Fruit fly (Drosophila melanogaster) whole organism, wandering third instar larva: ENCODE data around the gene Uch-L5.

ENCODE experiments used
- Abd-B ChIP-seq: fragments of >200 bp; optimal IDR thresholded peaks from 2 replicates; lab custom pipeline; 2017; ENCODE audit warnings: missing biosample characterization, missing genetic modification characterization
- CG32264 ChIP-seq: fragments of 200-800 bp; sonication (Bioruptor generic); optimal IDR thresholded peaks from 2 replicates; lab custom pipeline; 2016; ENCODE audit warnings: missing biosample characterization, missing genetic modification characterization
- CG9705 ChIP-seq: fragments of 200-800 bp; sonication (Bioruptor generic); optimal IDR thresholded peaks from 2 replicates; lab custom pipeline; 2018; ENCODE audit warnings: missing biosample characterization, mild to moderate bottlenecking, missing genetic modification characterization
- CrebA ChIP-seq: fragments of 200-800 bp; sonication (Bioruptor generic); optimal IDR thresholded peaks from 2 replicates; lab custom pipeline; 2016; ENCODE audit warnings: missing biosample characterization, mild to moderate bottlenecking, missing genetic modification characterization, borderline replicate concordance
- Dfd ChIP-seq: fragments of >200 bp; optimal IDR thresholded peaks from 2 replicates; lab custom pipeline; 2017; ENCODE audit warnings: missing biosample characterization, missing genetic modification characterization
- Dif ChIP-seq: fragments of 200-275, 200-300 bp; sonication (Bioruptor generic); optimal IDR thresholded peaks from 2 replicates; lab custom pipeline; 2018; ENCODE audit warnings: missing biosample characterization, missing genetic modification characterization; ENCODE audit not compliant: partially characterized antibody
- GATAd ChIP-seq: sonication (Bioruptor generic); optimal IDR thresholded peaks from 2 replicates; lab custom pipeline; 2016; ENCODE audit warnings: missing biosample characterization, missing genetic modification characterization
- HLH106 ChIP-seq: fragments of 200-800 bp; optimal IDR thresholded peaks from 3 replicates; lab custom pipeline; 2019; ENCODE audit warnings: missing biosample characterization, mild to moderate bottlenecking, missing genetic modification characterization, moderate library complexity
- Hr78 ChIP-seq: fragments of >200 bp; optimal IDR thresholded peaks from 2 replicates; lab custom pipeline; 2017; ENCODE audit warnings: missing biosample characterization, missing genetic modification characterization
- Jra ChIP-seq: sonication (Bioruptor generic); optimal IDR thresholded peaks from 2 replicates; lab custom pipeline; 2016; ENCODE audit warnings: missing biosample characterization, missing genetic modification characterization
- Mio ChIP-seq: sonication (Bioruptor generic); optimal IDR thresholded peaks from 2 replicates; lab custom pipeline; 2016; ENCODE audit warnings: missing biosample characterization, missing genetic modification characterization
- Myc ChIP-seq: fragments of >200 bp; optimal IDR thresholded peaks from 2 replicates; lab custom pipeline; 2017
- N ChIP-seq: fragments of >200 bp; optimal IDR thresholded peaks from 2 replicates; lab custom pipeline; 2018; ENCODE audit warnings: missing biosample characterization, missing external identifiers, missing genetic modification characterization
- OdsH ChIP-seq: fragments of 200-800 bp; sonication (Bioruptor generic); optimal IDR thresholded peaks from 2 replicates; lab custom pipeline; 2016; ENCODE audit warnings: missing biosample characterization, mild to moderate bottlenecking, missing genetic modification characterization
- Rel ChIP-seq, 2 experiments: fragments of 200-800 bp; sonication (Bioruptor generic) in 1 of 2; optimal IDR thresholded peaks; 2 replicates in 1 of 2; 3 replicates in 1 of 2; lab custom pipeline; 2016 to 2019; ENCODE audit warnings: mild to moderate bottlenecking in 2 of 2, missing biosample characterization in 2 of 2, missing genetic modification characterization in 2 of 2, moderate library complexity in 1 of 2
- Sp1 ChIP-seq: fragments of 200-800 bp; sonication (Bioruptor generic); optimal IDR thresholded peaks from 3 replicates; lab custom pipeline; 2019; ENCODE audit warnings: missing biosample characterization, mild to moderate bottlenecking, missing genetic modification characterization, moderate library complexity
- Vsx2 ChIP-seq: fragments of 200-300, 225-300 bp; sonication (Bioruptor generic); optimal IDR thresholded peaks from 2 replicates; lab custom pipeline; 2018; ENCODE audit warnings: missing biosample characterization, missing genetic modification characterization; ENCODE audit not compliant: partially characterized antibody
- br ChIP-seq: fragments of 200-800 bp; sonication (Bioruptor generic); optimal IDR thresholded peaks from 2 replicates; lab custom pipeline; 2016; ENCODE audit warnings: missing biosample characterization, missing genetic modification characterization
- brk ChIP-seq: fragments of 200-800 bp; sonication (Bioruptor generic); optimal IDR thresholded peaks from 2 replicates; lab custom pipeline; 2016; ENCODE audit warnings: missing biosample characterization, mild to moderate bottlenecking, missing genetic modification characterization
- dl ChIP-seq, 2 experiments: fragments of 175-275, 200-275 bp in 1 of 2; fragments of 200-275 bp in 1 of 2; sonication (Bioruptor generic); optimal IDR thresholded peaks; lab custom pipeline; 2018; ENCODE audit warnings: mild to moderate bottlenecking in 2 of 2, missing biosample characterization in 2 of 2, missing genetic modification characterization in 2 of 2, moderate library complexity in 2 of 2; ENCODE audit not compliant: partially characterized antibody in 2 of 2, insufficient read depth in 1 of 2
- dsf ChIP-seq: sonication (Bioruptor generic); optimal IDR thresholded peaks from 2 replicates; lab custom pipeline; 2016; ENCODE audit warnings: missing biosample characterization, missing genetic modification characterization, borderline replicate concordance
- foxo ChIP-seq, 2 experiments: fragments of 200-800 bp; sonication (Bioruptor generic); optimal IDR thresholded peaks; 2 replicates in 1 of 2; 3 replicates in 1 of 2; lab custom pipeline; 2016 to 2017; ENCODE audit warnings: missing biosample characterization in 2 of 2, missing genetic modification characterization in 2 of 2
- fru ChIP-seq: fragments of 200-800 bp; sonication (Bioruptor generic); optimal IDR thresholded peaks from 3 replicates; lab custom pipeline; 2016; ENCODE audit warnings: missing biosample characterization, mild to moderate bottlenecking, missing genetic modification characterization
- h ChIP-seq: fragments of 200-800 bp; sonication (Bioruptor generic); optimal IDR thresholded peaks from 3 replicates; lab custom pipeline; 2016; ENCODE audit warnings: missing biosample characterization, mild to moderate bottlenecking, missing genetic modification characterization
- lola ChIP-seq: fragments of >200 bp; optimal IDR thresholded peaks from 2 replicates; lab custom pipeline; 2017; ENCODE audit warnings: missing biosample characterization, missing genetic modification characterization
- pan ChIP-seq: fragments of >200 bp; optimal IDR thresholded peaks from 2 replicates; lab custom pipeline; 2017
- psq ChIP-seq: fragments of 200-800 bp; sonication (Bioruptor generic); optimal IDR thresholded peaks from 3 replicates; lab custom pipeline; 2017; ENCODE audit warnings: missing biosample characterization, mild to moderate bottlenecking, missing genetic modification characterization, moderate library complexity
- tai ChIP-seq: sonication (Bioruptor generic); optimal IDR thresholded peaks from 2 replicates; lab custom pipeline; 2016; ENCODE audit warnings: missing biosample characterization, missing genetic modification characterization
- usp ChIP-seq: fragments of >200 bp; optimal IDR thresholded peaks from 2 replicates; lab custom pipeline; 2017; ENCODE audit warnings: missing biosample characterization, missing genetic modification characterization
- woc ChIP-seq: sonication (Bioruptor generic); optimal IDR thresholded peaks from 2 replicates; lab custom pipeline; 2016; ENCODE audit warnings: missing biosample characterization, mild to moderate bottlenecking, missing genetic modification characterization

Uch-L5 gene

dm6 chr3L:9489627-9490026, 12.9 kb upstream of the Uch-L5 start:
- no peak for TF ChIP-seq Hr78 (GFP tag; lab: Kevin White, UChicago)
- no peak for TF ChIP-seq fru (GFP tag; lab: Kevin White, UChicago)
- TF ChIP-seq Abd-B (GFP tag; lab: Kevin White, UChicago) = no peak
- TF ChIP-seq dl (GFP tag; optimal IDR thresholded peaks at IDR 0.05; lab: Kevin White, UChicago; ENCODE audit: insufficient read depth in 1 of 2, partially characterized antibody in 2 of 2) = no peak
- no peak for TF ChIP-seq foxo (GFP tag; optimal IDR thresholded peaks at IDR 0.05; lab: Kevin White, UChicago)
- no peak for TF ChIP-seq lola (GFP tag; lab: Kevin White, UChicago)
- TF ChIP-seq psq = no peak
- no peak for TF ChIP-seq Sp1 (GFP tag; lab: Kevin White, UChicago)
- no peak for TF ChIP-seq CG32264
- no peak for TF ChIP-seq GATAd (GFP tag; lab: Kevin White, UChicago)
- no peak for TF ChIP-seq Vsx2 (GFP tag; lab: Kevin White, UChicago)
- TF ChIP-seq, all 38 proteins: peak for 0

dm6 chr3L:9489133-9489532, 12.4 kb upstream of the Uch-L5 start, which contains the start of gene CG32036:
CG32036 (minus strand) TSS chr3L:9489233.
- no peak for TF ChIP-seq lola (GFP tag; lab: Kevin White, UChicago)
- no peak for TF ChIP-seq dl (GFP tag; optimal IDR thresholded peaks at IDR 0.05; lab: Kevin White, UChicago; ENCODE audit: insufficient read depth in 1 of 2, partially characterized antibody in 2 of 2)
- no peak for TF ChIP-seq CG9705 (GFP tag; lab: Kevin White, UChicago)
- no peak for TF ChIP-seq CrebA
- no peak for TF ChIP-seq N
- TF ChIP-seq, all 38 proteins: peak for 0

- TF ChIP-seq psq (no peak), Rel (GFP tag; optimal IDR thresholded peaks at IDR 0.05; lab: Kevin White, UChicago) (no peak), Rel (tag; optimal IDR thresholded peaks at IDR 0.05; lab: Kevin White, UChicago) (peak; percentile 40), tai (no peak), Dif (GFP tag; lab: Kevin White, UChicago) (no peak), Myc (peak; percentile 48), woc (GFP tag; lab: Kevin White, UChicago) (no peak), CG9705 (GFP tag; lab: Kevin White, UChicago) (no peak)
Observed at dm6 chr3L:9487586-9487985, 10.8 kb upstream of the Uch-L5 start, which contains the start of gene pall. pall (minus strand) TSS chr3L:9487790.

dm6 chr3L:9471151-9471903, 5.4 kb downstream of the Uch-L5 start:
- TF ChIP-seq psq (no peak), Sp1 (GFP tag; lab: Kevin White, UChicago) (no peak), Dfd (GFP tag; lab: Kevin White, UChicago) (peak; percentile 92), br (GFP tag; lab: Kevin White, UChicago) (no peak), usp (GFP tag; lab: Kevin White, UChicago) (no peak), Abd-B (GFP tag; lab: Kevin White, UChicago) (no peak), N (no peak)

dm6 chr3L:9469079-9469478, 7.7 kb downstream of the Uch-L5 start:
- no peak for TF ChIP-seq Mio (GFP tag; lab: Kevin White, UChicago)
- no peak for TF ChIP-seq brk (GFP tag; lab: Kevin White, UChicago)
- no peak for TF ChIP-seq Myc
- no peak for TF ChIP-seq HLH106 (tag; lab: Kevin White, UChicago)
- TF ChIP-seq lola (GFP tag; lab: Kevin White, UChicago) = no peak
- TF ChIP-seq pan (lab: Kevin White, UChicago) = no peak
- TF ChIP-seq OdsH (GFP tag; lab: Kevin White, UChicago) = no peak
- TF ChIP-seq CG32264 = no peak
- no peak for TF ChIP-seq h (GFP tag; lab: Kevin White, UChicago)
- TF ChIP-seq dsf (GFP tag; lab: Kevin White, UChicago) = no peak
- TF ChIP-seq Jra (GFP tag; lab: Kevin White, UChicago) = no peak
- TF ChIP-seq dl (GFP tag; optimal IDR thresholded peaks at IDR 0.05; lab: Kevin White, UChicago; ENCODE audit: insufficient read depth in 1 of 2, partially characterized antibody in 2 of 2) = no peak
- TF ChIP-seq Abd-B (GFP tag; lab: Kevin White, UChicago) = no peak
- no peak for TF ChIP-seq tai
- no peak for TF ChIP-seq CrebA
- no peak for TF ChIP-seq GATAd (GFP tag; lab: Kevin White, UChicago)
